Fruit fly (Drosophila melanogaster): Measurements from ENCODE around the gene CG43074.

CG43074 gene

DNA sequence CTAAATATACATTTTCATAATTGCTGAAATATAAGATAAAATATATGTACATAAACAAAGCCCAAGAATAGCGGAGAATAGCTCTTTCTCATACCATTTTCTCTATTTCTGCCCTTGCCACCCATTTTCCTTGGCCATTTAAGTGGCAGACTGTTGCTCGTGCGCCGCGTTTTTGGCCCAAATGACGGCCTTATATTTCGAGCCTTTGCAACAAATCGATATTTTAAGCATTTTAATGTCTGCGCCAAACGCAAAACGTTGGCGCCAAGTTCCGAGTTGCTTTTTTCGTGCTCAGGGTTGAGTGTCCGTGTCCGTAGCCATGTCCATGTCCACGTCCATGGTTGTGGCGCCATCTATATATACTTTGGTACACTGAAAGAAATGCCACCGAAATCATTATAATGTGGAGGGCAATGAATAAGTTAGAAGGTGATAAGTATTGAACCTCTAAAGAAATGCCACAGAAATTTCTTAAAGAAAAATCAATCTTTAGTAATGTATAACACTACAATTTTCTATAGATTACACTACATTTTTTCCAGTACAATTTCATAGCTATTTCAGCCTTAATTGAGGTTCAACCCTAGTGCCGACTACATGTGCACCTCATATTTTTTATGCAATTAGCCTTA, 7.8 kb upstream of the CG43074 start:
- peak in 1 of 2 experiments; percentile 10 for TF ChIP-seq CTCF (optimal IDR thresholded peaks at IDR 0.05)
- TF ChIP-seq CG8478 (optimal IDR thresholded peaks at IDR 0.05) = no peak

DNA sequence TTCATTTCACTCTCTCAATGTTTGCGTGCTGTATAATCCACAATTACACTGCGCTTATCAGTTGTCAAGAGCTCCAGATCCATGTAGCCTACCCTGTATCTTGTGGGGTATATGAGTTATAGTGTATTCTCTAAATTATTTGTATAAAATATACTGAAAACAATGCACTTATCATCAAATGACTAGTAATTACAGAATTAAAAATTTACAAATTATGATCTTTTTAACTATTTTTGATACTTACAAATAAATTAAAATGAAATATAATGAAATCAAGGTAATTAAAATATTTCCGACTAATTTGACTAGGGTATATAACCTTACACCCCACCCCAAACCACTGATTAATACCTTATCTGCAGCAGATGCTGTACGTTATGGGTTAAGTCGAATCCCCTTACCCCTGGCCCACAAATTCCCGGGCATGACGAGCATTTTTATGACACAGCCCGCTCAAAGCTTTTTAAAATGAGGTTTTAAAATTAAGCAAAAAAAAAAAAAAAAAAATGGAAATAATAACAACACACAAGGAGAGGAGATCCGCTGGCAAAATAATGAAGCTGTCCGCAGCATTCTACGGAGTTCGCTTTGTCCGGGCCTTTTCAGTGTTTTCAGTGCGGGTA, 746 bp upstream of the CG43074 start:
- TF ChIP-seq CTCF (optimal IDR thresholded peaks at IDR 0.05) (no peak), CG8478 (optimal IDR thresholded peaks at IDR 0.05) (no peak)

DNA sequence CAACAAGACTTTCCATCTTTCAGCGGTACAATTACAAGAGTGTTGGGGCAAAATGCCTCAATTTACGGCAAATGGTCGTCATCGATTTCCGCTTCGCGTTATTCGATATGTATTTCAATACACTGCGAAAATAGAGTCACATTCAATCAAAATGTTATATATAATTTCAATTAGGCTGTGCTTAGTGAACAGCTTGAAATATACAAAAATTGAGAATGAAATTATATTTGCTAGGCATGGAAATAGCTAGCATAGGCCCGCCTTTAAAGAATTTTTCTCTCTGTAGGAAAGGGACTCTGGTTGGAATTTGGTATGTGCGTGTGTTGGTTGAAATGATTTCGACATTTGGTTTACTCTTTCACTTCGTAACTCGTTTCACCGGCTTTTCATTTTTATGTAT, 4.9 kb downstream of the CG43074 start:
- TF ChIP-seq CG8478 (optimal IDR thresholded peaks at IDR 0.05) = no peak
- no peak for TF ChIP-seq CTCF (optimal IDR thresholded peaks at IDR 0.05)

DNA sequence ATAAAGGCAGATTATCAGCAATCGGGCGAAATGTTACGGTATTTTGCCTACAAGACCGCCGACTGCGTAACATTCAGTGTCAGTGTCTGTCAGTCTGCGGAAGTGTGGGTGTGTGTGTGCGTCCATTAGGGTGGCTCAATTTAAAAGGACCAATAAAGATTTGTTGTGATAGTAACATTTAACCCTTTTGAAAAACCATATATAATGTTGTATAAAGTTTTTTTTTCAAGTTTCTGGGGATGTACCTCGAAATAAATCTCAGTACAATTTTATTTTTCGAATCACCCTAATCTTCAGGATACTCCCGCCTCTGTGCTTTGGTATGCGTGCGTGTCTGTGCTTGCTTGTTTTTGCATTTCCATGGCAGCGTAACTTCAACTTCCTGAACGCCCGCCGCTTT, 11.7 kb downstream of the CG43074 start:
- TF ChIP-seq CG8478 (optimal IDR thresholded peaks at IDR 0.05) (no peak), CTCF (optimal IDR thresholded peaks at IDR 0.05) (no peak)

DNA sequence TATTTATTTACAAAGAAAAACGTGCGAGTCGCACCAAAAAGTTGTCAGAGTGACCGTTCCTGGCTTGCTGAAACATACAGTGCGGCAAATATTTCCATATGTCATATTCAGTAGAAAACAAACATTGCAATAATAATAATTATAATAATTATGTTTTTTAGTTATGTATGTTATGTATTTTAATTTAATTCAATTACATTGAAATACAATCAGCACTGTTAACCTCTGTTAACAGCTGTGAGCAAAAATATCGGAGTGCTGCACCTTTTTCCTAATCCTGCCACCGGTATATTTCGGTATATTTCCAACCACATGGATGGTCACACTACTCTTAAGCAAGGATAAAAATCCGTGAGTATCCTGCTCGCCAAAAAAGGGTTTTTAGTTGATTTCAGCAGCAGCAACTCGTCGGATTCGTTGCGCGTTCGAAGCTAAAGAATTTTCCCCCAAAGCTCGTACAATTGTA, 12.4 kb downstream of the CG43074 start, which contains the start of the genes CG32267 and CG42324:
Gene CG32267, minus strand, starts transcription at position 51 of the 466 bp plus-strand sequence.
Gene CG42324, plus strand, starts transcription at position 385 of the 466 bp plus-strand sequence.
- TF ChIP-seq CG8478 (optimal IDR thresholded peaks at IDR 0.05) = no peak
- TF ChIP-seq CTCF (optimal IDR thresholded peaks at IDR 0.05) = peak in 1 of 2 experiments; percentile 9

DNA sequence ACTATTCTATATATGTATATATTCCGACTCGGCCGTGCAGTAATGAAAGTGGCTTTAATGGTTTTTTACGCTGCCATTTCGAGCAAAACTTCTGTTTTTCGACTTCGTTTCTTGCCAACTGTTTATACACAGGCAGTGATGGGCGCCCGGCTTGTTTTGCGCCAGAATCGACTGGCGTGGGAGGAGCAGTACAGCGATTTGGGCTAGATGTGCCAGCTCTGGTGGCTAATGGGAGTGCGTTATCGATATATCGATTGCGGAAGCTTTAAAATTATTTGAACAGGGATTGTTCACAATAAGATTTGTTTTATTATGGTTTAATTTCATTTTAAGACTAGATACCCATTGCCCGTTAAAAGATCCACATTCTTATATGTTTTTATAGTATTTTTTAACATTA, 13.3 kb downstream of the CG43074 start, which contains the start of gene CG14971:
Gene CG14971, minus strand, starts transcription at position 136 of the 400 bp plus-strand sequence.
- TF ChIP-seq CTCF (optimal IDR thresholded peaks at IDR 0.05) = peak in 1 of 2 experiments; percentile 27
- no peak for TF ChIP-seq CG8478 (optimal IDR thresholded peaks at IDR 0.05)

DNA sequence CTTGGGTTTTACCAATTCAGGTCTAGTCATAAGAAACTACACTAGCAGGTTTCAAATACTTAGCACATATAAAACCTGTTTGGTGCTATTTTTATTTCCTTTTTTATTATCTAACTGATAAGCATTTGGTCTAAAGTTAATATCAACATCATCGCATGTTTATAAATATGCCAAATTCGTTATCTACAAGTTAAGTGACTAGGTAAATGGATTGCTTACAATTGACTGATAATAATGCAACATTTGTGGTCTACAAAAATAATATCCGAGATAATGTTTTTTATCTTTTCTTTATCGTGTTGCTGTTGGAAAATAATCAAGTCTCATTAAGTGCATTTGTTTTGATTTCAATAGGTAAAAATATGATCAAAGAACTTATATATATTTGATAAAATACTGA, 14.7 kb downstream of the CG43074 start:
- TF ChIP-seq CG8478 (optimal IDR thresholded peaks at IDR 0.05) (no peak), CTCF (optimal IDR thresholded peaks at IDR 0.05) (no peak)

DNA sequence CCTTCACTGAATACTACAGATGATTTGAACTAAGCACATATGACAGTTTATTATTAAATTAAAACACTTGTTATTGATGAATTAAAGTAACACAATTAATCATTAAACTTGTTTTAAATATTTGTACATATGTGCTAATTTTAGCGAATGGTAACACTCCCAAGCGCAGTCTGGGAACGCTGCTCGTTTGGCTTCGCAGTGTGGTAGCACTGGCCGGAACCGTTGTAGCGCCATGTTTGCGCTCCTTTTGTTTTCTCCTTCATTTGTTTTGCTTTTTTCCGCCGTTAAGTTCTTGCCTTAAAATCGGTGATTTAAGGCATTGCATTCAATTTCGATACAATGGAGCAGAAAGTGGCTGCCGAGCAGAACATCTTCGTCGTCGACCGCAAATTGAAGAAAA, 18.3 kb downstream of the CG43074 start, which contains the start of gene CycJ:
Gene CycJ, plus strand, starts transcription at position 229 of the 400 bp plus-strand sequence.
- no peak for TF ChIP-seq CTCF (optimal IDR thresholded peaks at IDR 0.05)
- no peak for TF ChIP-seq CG8478 (optimal IDR thresholded peaks at IDR 0.05)

DNA sequence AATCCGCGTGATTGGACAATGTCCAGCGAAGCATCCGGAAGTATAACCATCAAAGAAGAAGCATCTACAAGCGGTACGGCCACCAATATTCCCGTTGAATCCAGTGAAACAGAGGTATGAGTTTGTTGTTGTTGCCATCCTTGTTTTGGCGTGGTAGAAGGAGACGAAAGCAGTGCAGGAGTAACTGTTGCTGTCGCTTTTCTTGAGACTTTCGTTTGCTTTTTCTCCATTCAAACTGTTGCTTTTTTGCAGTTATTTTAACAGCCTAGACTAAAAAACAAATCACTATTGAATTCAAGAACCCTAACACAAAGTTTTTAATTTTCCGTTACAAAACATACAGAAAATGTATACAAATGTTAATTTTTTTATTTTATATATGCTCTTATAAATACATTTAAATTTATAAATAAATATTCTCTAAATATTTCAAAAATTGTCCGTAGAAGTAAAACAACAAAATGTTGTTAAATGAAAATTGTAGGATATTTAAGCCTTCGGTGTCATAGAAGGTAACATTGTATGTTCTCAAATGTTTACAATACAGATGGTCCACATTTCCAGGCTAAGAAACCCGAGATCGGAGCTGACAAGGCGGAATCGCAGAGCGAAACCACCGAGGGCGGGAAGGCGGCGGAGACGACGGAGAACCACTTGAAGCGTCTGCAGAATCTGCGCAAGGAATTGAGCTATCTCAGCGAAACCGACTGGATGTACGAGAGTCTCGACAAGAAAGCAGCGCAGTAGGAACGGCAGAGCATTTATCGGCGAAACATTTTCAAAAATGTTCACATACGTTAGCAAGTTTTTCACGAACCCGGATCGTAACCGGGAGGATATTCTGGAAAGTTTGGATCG, 22.7 kb downstream of the CG43074 start:
- TF ChIP-seq CG8478 (optimal IDR thresholded peaks at IDR 0.05) (no peak), CTCF (optimal IDR thresholded peaks at IDR 0.05) (no peak)

DNA sequence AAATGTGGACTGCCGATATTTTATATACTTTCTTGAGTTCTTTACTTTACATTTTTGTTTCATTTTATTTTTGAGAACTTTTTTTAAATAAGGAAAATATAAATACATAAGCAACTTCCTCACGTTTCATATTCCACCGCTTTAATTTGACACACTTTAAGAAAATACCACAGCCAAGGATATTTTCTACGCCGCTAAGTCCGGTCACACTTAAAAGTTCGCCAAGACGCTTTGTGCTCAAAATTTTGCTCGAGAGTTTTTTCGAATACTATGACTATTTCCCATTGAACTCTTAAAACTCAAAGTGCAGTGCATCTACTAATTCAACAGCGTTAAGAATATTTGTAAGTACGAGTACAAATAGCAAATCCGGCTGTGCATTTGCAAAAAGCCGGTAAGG, 23.3 kb downstream of the CG43074 start, which contains the start of the genes CG46463 and armi:
Gene CG46463, plus strand, starts transcription at position 197 of the 400 bp plus-strand sequence.
Gene armi, plus strand, starts transcription at position 199 of the 400 bp plus-strand sequence.
- TF ChIP-seq CG8478 (optimal IDR thresholded peaks at IDR 0.05) = no peak
- TF ChIP-seq CTCF (optimal IDR thresholded peaks at IDR 0.05) = no peak

DNA sequence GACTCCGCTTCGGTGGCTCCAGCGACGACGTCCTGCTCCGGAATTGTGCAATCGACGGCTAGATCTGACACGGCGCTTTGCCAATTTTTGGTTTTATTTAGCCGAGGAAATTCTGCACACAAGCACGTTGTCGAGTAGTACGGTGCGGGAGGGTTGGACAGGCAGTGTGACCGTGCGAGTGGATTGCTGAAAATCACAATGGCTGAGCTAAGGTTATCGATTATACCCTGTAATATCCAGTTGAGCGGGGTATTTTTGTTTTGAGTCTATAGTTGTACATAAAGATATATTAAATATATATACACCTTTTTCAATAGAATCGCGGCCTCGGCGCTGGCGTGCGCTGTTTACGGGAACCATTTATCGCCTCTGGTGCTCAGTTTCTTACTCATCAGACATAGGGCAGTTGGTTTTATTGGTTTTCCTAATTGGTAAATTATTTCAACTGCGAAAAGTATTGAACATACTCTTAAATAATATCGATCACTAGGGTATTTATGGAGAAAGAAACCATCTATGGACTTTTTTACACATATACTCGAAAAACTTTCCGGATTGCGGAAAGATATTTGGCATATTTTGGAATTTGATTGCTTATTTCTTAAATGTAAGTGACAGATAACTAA, 23.9 kb downstream of the CG43074 start, which contains the start of gene eIF5B:
Gene eIF5B, minus strand, starts transcription at position 576 of the 626 bp plus-strand sequence.
- TF ChIP-seq CG8478 (optimal IDR thresholded peaks at IDR 0.05) (no peak), CTCF (optimal IDR thresholded peaks at IDR 0.05) (no peak)

DNA sequence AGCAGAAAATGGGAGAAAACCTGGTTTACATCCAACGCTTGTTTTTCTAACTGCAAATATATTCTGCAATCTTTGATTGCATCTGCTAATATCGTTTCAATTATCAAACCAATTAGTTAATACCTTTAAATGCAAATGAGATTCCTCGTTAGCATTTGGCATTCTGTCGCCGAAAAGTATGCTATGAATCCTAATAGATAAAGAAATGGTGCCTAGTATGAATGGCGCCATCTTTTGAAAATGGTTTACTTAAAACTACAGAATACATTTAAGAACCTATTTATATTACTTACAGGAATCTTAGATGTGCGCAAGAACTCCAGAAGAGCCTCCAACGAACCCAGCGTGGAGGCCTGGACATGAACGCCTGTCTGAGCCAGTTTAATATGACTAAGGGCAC, 27.5 kb downstream of the CG43074 start:
- TF ChIP-seq CG8478 (optimal IDR thresholded peaks at IDR 0.05) = no peak
- TF ChIP-seq CTCF (optimal IDR thresholded peaks at IDR 0.05) = peak; percentile 19 to 44

DNA sequence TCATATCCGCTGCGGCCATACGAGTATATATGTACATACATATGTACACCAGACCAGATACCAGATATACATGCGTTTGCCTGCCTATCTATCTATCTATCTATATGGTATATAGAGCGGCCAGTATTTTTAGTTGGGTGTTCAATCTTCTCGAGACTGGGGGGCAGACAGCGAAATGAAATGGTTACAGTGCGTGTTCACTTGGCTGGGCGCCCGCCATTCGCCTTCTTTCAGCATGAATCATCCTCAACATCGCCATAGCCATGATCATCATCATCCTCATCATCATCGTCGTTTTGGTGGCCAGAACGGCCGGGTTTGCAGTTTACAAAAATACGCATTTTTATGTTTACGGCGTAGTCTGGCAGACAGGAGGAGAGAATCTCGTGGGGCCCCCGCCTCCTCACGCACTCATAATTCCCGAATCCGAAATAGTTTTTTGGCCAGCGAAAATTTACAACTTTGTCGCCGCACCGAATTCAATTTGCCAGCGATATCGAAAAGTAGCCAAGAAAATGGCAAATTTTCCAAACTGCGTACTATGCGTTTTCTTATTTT, 28.4 kb downstream of the CG43074 start:
- TF ChIP-seq CTCF (optimal IDR thresholded peaks at IDR 0.05) = no peak
- TF ChIP-seq CG8478 (optimal IDR thresholded peaks at IDR 0.05) = no peak

DNA sequence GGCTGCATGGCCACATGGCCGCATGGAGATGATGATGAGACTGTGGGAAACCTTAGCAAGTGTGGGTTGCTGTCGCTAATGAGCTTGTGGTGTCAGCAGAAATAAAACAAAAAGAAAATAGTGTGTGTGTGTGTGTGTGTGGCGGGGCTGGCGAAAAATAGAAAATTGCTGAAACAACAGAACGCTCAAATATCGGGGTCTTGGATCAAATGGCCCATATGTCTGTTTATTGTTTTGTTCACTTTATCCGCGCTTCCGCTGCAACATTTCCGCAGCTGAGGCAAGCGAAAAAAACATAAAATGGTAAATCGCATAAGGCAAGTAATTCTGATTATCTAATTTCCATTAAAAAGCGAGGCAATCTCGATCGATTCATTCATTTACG, 28.9 kb downstream of the CG43074 start:
- TF ChIP-seq CTCF (optimal IDR thresholded peaks at IDR 0.05) = no peak
- no peak for TF ChIP-seq CG8478 (optimal IDR thresholded peaks at IDR 0.05)
